Worm (Caenorhabditis elegans) whole organism, early embryonic: ENCODE measurements around the gene R11D1.10.

Experiments
- B0310.2 ChIP-seq: sonication (generic microtip); optimal IDR thresholded peaks from 2 replicates; lab custom pipeline; 2016; ENCODE audit warnings: mild to moderate bottlenecking, missing genetic modification characterization, missing compliant biosample characterization
- F13C5.2 ChIP-seq: sonication (generic microtip); optimal IDR thresholded peaks from 2 replicates; lab custom pipeline; 2017; ENCODE audit warnings: mild to moderate bottlenecking, missing genetic modification characterization, inconsistent platforms, missing compliant biosample characterization
- aly-1 ChIP-seq: sonication (generic microtip); optimal IDR thresholded peaks from 2 replicates; lab custom pipeline; 2016; ENCODE audit warnings: missing genetic modification characterization, missing compliant biosample characterization
- ama-1 ChIP-seq: fragments of 150-350 bp; optimal IDR thresholded peaks from 2 replicates; lab custom pipeline; 2014
- ceh-13 ChIP-seq: fragments of 200-800 bp; sonication (Bioruptor generic); optimal IDR thresholded peaks from 2 replicates; lab custom pipeline; 2018; ENCODE audit warnings: mild to moderate bottlenecking, missing genetic modification characterization, missing compliant biosample characterization
- ceh-36 ChIP-seq: sonication (generic microtip); optimal IDR thresholded peaks from 2 replicates; lab custom pipeline; 2016; ENCODE audit warnings: missing genetic modification characterization, inconsistent platforms, missing compliant biosample characterization
- ets-7 ChIP-seq: sonication (generic microtip); optimal IDR thresholded peaks from 2 replicates; lab custom pipeline; 2016; ENCODE audit warnings: missing genotype, missing genetic modification characterization, missing compliant biosample characterization
- flt-1 ChIP-seq: fragments of 200-800 bp; sonication (Bioruptor generic); IDR thresholded peaks from 2 replicates; pipeline ENCODE4 v1.3.6; 2022; ENCODE audit warnings: missing genetic modification characterization, missing compliant biosample characterization
- hmbx-1 ChIP-seq: sonication (generic microtip); optimal IDR thresholded peaks from 2 replicates; lab custom pipeline; 2016; ENCODE audit warnings: mild to moderate bottlenecking, missing genetic modification characterization, missing compliant biosample characterization
- hmg-4 ChIP-seq: fragments of 200-800 bp; sonication (Bioruptor generic); optimal IDR thresholded peaks from 2 replicates; lab custom pipeline; 2018; ENCODE audit warnings: mild to moderate bottlenecking, missing genetic modification characterization, missing compliant biosample characterization
- hnd-1 ChIP-seq: sonication (generic microtip); optimal IDR thresholded peaks from 2 replicates; lab custom pipeline; 2016; ENCODE audit warnings: missing genetic modification characterization, missing compliant biosample characterization
- pes-1 ChIP-seq: fragments of 200-800 bp; sonication (Bioruptor generic); IDR thresholded peaks from 2 replicates; pipeline ENCODE4 v1.3.6; 2022; ENCODE audit warnings: missing genetic modification reagents, missing genetic modification characterization, missing compliant biosample characterization
- scrt-1 ChIP-seq: fragments of 200-800 bp; sonication (Bioruptor generic); IDR thresholded peaks from 2 replicates; pipeline ENCODE4 v1.3.6; 2022; ENCODE audit warnings: missing genetic modification characterization, missing compliant biosample characterization
- sea-1 ChIP-seq: fragments of 200-800 bp; sonication (Bioruptor generic); conservative IDR thresholded peaks from 2 replicates; pipeline ENCODE4 v1.3.6; 2022; ENCODE audit warnings: missing genetic modification characterization, missing compliant biosample characterization
- tbx-11 ChIP-seq: fragments of 200-800 bp; sonication (Bioruptor generic); IDR thresholded peaks from 2 replicates; pipeline ENCODE4 v1.3.6; 2022; ENCODE audit warnings: missing genetic modification characterization, missing compliant biosample characterization
- tbx-37 ChIP-seq: fragments of 200-800 bp; sonication (Bioruptor generic); conservative IDR thresholded peaks from 2 replicates; pipeline ENCODE4 v1.3.6; 2022; ENCODE audit warnings: missing genetic modification reagents, missing genetic modification characterization, missing compliant biosample characterization
- tra-4 ChIP-seq: sonication (generic microtip); optimal IDR thresholded peaks from 2 replicates; lab custom pipeline; 2017; ENCODE audit warnings: missing genetic modification characterization, missing compliant biosample characterization

Gene R11D1.10

DNA sequence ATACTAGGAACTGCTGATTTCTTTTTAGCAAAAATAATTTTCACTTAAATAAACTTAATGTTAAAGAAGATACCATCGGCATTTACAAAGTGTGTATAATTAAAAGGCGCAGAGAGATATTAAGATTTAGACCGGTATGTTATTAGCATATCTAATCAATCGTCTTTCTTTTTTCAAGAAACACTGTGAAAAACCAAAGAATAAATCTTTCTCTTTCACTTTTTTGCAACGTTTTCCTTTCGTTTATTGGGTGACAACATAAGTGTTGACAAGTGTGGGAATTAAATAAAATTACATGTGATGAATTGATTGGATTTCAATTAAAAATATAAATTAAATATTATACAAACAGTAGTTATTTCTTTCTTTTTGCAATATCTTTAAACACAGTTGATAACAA lies 23.1 kb downstream of the R11D1.10 start, which contains the start of gene C15C8.8:
TSS of gene C15C8.8 (minus strand) at position 101 of the 400 bp plus-strand sequence.
- TF ChIP-seq ama-1 (lab: Kevin White, UChicago) (no peak), flt-1 (GFP tag; lab: Robert Waterston, UW) (no peak), ceh-13 (GFP tag; lab: Kevin White, UChicago) (no peak), aly-1 (tag; lab: Kevin White, UChicago) (no peak), sea-1 (GFP tag; lab: Robert Waterston, UW) (no peak), tbx-11 (no peak), tbx-37 (GFP tag; lab: Robert Waterston, UW) (no peak), hmbx-1 (tag; lab: Kevin White, UChicago) (no peak), B0310.2 (tag; lab: Kevin White, UChicago) (no peak), scrt-1 (GFP tag; lab: Robert Waterston, UW) (no peak), hmg-4 (GFP tag; lab: Kevin White, UChicago) (no peak), ceh-36 (tag; lab: Kevin White, UChicago) (no peak), F13C5.2 (tag; lab: Kevin White, UChicago) (no peak), hnd-1 (no peak), pes-1 (GFP tag; lab: Robert Waterston, UW) (no peak), tra-4 (tag; lab: Kevin White, UChicago) (no peak), ets-7 (tag; lab: Kevin White, UChicago) (no peak)

DNA sequence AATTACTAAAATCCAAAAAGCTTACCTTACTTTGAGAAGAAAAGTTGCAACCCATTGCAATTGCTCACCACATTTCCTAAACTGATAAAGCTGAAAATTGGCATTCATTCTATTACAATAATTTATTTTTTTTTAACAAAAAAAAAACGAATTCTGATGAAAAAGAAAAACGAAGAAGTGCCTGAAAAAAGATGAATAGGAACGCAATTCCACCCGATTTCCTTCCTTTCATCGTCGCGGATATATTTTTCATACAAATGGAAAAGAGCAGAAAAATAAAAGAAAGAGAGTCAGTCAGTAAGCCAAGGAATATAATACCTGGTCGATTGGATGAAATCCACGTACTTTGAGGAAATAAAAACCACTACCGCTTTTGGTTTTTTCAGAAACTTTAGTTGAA lies 25.5 kb downstream of the R11D1.10 start, which contains the start of gene gpa-13:
TSS of gene gpa-13 (minus strand) at position 101 of the 400 bp plus-strand sequence.
- no peak for TF ChIP-seq hmg-4 (GFP tag; lab: Kevin White, UChicago)
- TF ChIP-seq ceh-36 (tag; lab: Kevin White, UChicago), result no peak
- TF ChIP-seq ceh-13 (GFP tag; lab: Kevin White, UChicago), result no peak
- no peak for TF ChIP-seq pes-1 (GFP tag; lab: Robert Waterston, UW)

DNA sequence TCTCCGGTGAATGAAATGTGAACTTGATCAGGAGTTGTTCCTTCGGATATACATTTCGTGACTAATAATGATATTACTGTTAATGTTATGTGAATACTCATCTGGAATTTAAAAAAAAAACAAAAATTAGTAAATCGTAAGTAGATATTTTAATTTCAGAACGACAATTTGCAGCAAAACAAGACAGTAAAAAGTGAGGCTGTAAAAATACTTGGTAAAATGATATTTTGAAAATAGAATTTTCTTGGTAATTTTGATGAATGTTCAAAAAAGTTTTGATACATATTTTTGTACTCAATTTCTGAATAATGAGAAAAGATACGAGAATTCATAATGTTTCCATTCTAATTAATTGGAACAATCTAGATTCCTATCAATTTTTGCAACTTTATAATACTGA lies 30.3 kb downstream of the R11D1.10 start, which contains the start of gene papl-1:
TSS of gene papl-1 (minus strand) at position 101 of the 400 bp plus-strand sequence.
- no peak for TF ChIP-seq flt-1 (GFP tag; lab: Robert Waterston, UW)
- TF ChIP-seq tbx-11, result no peak
- TF ChIP-seq sea-1 (GFP tag; lab: Robert Waterston, UW), result no peak
- TF ChIP-seq tra-4 (tag; lab: Kevin White, UChicago), result no peak
- no peak for TF ChIP-seq hnd-1
- no peak for TF ChIP-seq ceh-13 (GFP tag; lab: Kevin White, UChicago)
- no peak for TF ChIP-seq hmg-4 (GFP tag; lab: Kevin White, UChicago)
- TF ChIP-seq ceh-36 (tag; lab: Kevin White, UChicago), result no peak
- TF ChIP-seq ama-1 (lab: Kevin White, UChicago), result no peak
- TF ChIP-seq aly-1 (tag; lab: Kevin White, UChicago), result no peak
- TF ChIP-seq scrt-1 (GFP tag; lab: Robert Waterston, UW), result no peak

DNA sequence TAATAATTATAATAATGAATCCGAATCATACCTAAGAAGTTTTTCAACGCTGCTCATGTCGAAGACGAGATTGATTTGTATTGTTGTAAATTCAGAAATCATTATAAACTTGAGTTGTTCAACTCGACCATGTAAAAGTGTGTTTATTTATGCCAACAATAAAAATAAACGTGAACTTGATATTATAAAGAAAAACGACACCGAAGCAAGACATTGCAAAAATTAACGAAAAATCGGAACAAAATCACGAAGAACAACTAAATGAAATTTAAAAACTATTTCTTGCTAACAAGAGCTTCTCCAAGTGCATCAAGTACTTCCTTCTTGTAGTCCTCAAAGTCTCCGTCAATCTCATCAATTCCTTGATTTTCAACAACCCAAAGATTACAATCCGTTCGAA lies 31.6 kb downstream of the R11D1.10 start, which contains the start of gene F18E2.15:
TSS of gene F18E2.15 (minus strand) at position 101 of the 400 bp plus-strand sequence.
- no peak for TF ChIP-seq ceh-13 (GFP tag; lab: Kevin White, UChicago)
- no peak for TF ChIP-seq tbx-37 (GFP tag; lab: Robert Waterston, UW)
- TF ChIP-seq tra-4 (tag; lab: Kevin White, UChicago), result no peak
- TF ChIP-seq hmbx-1 (tag; lab: Kevin White, UChicago), result no peak
- TF ChIP-seq hnd-1, result no peak
- no peak for TF ChIP-seq hmg-4 (GFP tag; lab: Kevin White, UChicago)
- TF ChIP-seq tbx-11, result no peak
- TF ChIP-seq ama-1 (lab: Kevin White, UChicago), result no peak
- TF ChIP-seq B0310.2 (tag; lab: Kevin White, UChicago), result no peak
- no peak for TF ChIP-seq pes-1 (GFP tag; lab: Robert Waterston, UW)
- TF ChIP-seq scrt-1 (GFP tag; lab: Robert Waterston, UW), result no peak
- no peak for TF ChIP-seq aly-1 (tag; lab: Kevin White, UChicago)
- TF ChIP-seq sea-1 (GFP tag; lab: Robert Waterston, UW), result no peak
- TF ChIP-seq F13C5.2 (tag; lab: Kevin White, UChicago), result no peak
- TF ChIP-seq ceh-36 (tag; lab: Kevin White, UChicago), result no peak
- TF ChIP-seq ets-7 (tag; lab: Kevin White, UChicago), result no peak
- TF ChIP-seq flt-1 (GFP tag; lab: Robert Waterston, UW), result no peak

DNA sequence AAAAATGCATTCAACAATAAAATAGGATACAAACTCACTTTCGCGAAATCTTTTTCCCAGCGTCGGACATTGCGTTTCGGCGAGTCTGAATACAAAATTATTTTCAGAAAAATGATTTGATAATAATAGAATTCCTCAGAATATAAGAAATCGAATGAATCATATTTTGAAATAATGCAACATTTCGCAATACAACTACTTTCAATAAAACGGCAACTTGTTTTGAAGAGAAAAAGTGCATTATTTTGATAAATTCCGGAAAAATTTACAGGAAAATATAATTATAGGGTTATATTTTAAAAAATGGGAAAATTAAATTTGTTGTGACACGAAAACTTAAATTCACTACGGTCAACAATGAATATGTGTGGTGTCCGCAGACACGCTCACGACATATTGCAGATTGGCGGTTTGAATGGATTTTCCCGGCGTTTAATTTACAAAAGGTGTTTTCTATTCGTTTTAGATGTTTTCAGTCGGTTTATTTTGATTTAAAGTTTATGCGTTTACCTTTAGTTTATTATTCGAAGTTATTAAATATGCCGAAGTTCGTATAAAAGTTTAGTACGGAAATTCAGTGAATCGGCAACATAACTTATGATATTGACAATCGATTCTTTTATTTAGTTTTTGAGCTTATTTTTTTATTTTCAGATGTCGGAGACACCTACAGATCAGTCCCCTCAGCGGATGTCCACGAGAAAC lies 34.1 kb downstream of the R11D1.10 start, which contains the start of the genes abcf-1 and scc-3:
TSS of gene abcf-1 (minus strand) at position 85 of the 705 bp plus-strand sequence.
TSS of gene scc-3 (plus strand) at position 655 of the 705 bp plus-strand sequence.
- TF ChIP-seq tbx-37 (GFP tag; lab: Robert Waterston, UW), result no peak
- TF ChIP-seq F13C5.2 (tag; lab: Kevin White, UChicago), result peak; percentile 20
- no peak for TF ChIP-seq hmbx-1 (tag; lab: Kevin White, UChicago)
- no peak for TF ChIP-seq tbx-11

DNA sequence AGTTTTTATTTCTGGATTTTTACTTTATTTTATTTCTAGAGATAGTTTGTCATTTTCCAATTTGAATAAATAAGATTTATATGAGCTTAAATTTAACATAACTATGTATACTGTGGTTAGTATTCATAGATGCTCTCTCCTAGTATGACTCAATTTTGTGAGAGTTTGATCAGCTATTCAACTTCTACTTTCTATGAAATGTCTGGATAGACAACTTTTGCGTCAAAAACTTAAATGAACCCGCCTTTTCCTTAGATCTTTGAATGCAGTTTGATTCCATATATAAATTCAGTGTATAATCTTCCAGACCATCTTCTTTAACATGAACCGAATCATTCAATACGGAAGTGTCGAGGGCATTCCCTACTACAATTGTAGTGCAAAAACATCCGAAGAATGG lies 39.6 kb downstream of the R11D1.10 start, which contains the start of gene srt-43:
TSS of gene srt-43 (plus strand) at position 301 of the 400 bp plus-strand sequence.
- TF ChIP-seq ceh-13 (GFP tag; lab: Kevin White, UChicago), result no peak
- TF ChIP-seq F13C5.2 (tag; lab: Kevin White, UChicago), result no peak
- no peak for TF ChIP-seq hnd-1
- TF ChIP-seq ets-7 (tag; lab: Kevin White, UChicago), result no peak
- no peak for TF ChIP-seq scrt-1 (GFP tag; lab: Robert Waterston, UW)
- TF ChIP-seq tbx-11, result no peak
- no peak for TF ChIP-seq aly-1 (tag; lab: Kevin White, UChicago)
- TF ChIP-seq hmbx-1 (tag; lab: Kevin White, UChicago), result no peak
- no peak for TF ChIP-seq hmg-4 (GFP tag; lab: Kevin White, UChicago)
- no peak for TF ChIP-seq B0310.2 (tag; lab: Kevin White, UChicago)
- no peak for TF ChIP-seq ama-1 (lab: Kevin White, UChicago)
- no peak for TF ChIP-seq flt-1 (GFP tag; lab: Robert Waterston, UW)
- no peak for TF ChIP-seq ceh-36 (tag; lab: Kevin White, UChicago)
- no peak for TF ChIP-seq tra-4 (tag; lab: Kevin White, UChicago)
- no peak for TF ChIP-seq pes-1 (GFP tag; lab: Robert Waterston, UW)
